Worm (Caenorhabditis elegans) whole organism, young adult: ENCODE measurements around the gene lact-1.
A peak's percentile ranks its signal among the peaks of the same experiment; 100 is the strongest.

Source experiments
- B0336.3 ChIP-seq: fragments of 200-800 bp; sonication (Bioruptor generic); IDR thresholded peaks from 2 replicates; pipeline ENCODE4 v1.3.6; 2022; ENCODE audit warnings: missing genetic modification characterization, missing compliant biosample characterization
- C06A6.2 ChIP-seq: fragments of 200-800 bp; sonication (Bioruptor generic); conservative IDR thresholded peaks from 2 replicates; pipeline ENCODE4 v1.3.6; 2022; ENCODE audit warnings: missing genetic modification characterization, missing compliant biosample characterization
- F39B2.1 ChIP-seq: fragments of 200-800 bp; sonication (Bioruptor generic); IDR thresholded peaks from 2 replicates; pipeline ENCODE4 v1.3.6; 2022; ENCODE audit warnings: missing genetic modification reagents, missing genetic modification characterization, missing compliant biosample characterization
- F57A8.1 ChIP-seq: fragments of 200-800 bp; sonication (Bioruptor generic); optimal IDR thresholded peaks from 2 replicates; lab custom pipeline; 2018; ENCODE audit warnings: mild to moderate bottlenecking, missing genetic modification characterization, moderate library complexity, missing compliant biosample characterization
- K11D2.4 ChIP-seq: fragments of 200-800 bp; sonication (Bioruptor generic); IDR thresholded peaks from 2 replicates; pipeline ENCODE4 v1.3.6; 2022; ENCODE audit warnings: missing genetic modification reagents, missing genetic modification characterization, missing compliant biosample characterization
- T07F8.4 ChIP-seq: sonication (generic microtip); optimal IDR thresholded peaks from 2 replicates; lab custom pipeline; 2016; ENCODE audit warnings: mild to moderate bottlenecking, missing genetic modification characterization, moderate library complexity, missing compliant biosample characterization
- Y53G8AR.9 ChIP-seq: fragments of 200-800 bp; sonication (Bioruptor generic); conservative IDR thresholded peaks from 2 replicates; pipeline ENCODE4 v1.3.6; 2022; ENCODE audit warnings: missing genetic modification reagents, missing genetic modification characterization, missing compliant biosample characterization
- Y56A3A.18 ChIP-seq: fragments of 200-800 bp; sonication (Bioruptor generic); IDR thresholded peaks from 2 replicates; pipeline ENCODE4 v1.3.6; 2022; ENCODE audit warnings: missing genetic modification reagents, missing genetic modification characterization, missing compliant biosample characterization
- Y79H2A.3 ChIP-seq: fragments of 200-800 bp; sonication (Bioruptor generic); conservative IDR thresholded peaks from 2 replicates; pipeline ENCODE4 v1.3.6; 2022; ENCODE audit warnings: missing genetic modification reagents, missing genetic modification characterization, missing compliant biosample characterization
- akir-1 ChIP-seq: fragments of 200-800 bp; sonication (Bioruptor generic); optimal IDR thresholded peaks from 2 replicates; lab custom pipeline; 2018; ENCODE audit warnings: mild to moderate bottlenecking, missing genetic modification characterization, moderate library complexity, missing compliant biosample characterization
- ama-1 ChIP-seq, 3 experiments: fragments of 150-350 bp in 1 of 3; sonication (generic microtip) in 2 of 3; optimal IDR thresholded peaks; 2 replicates each; lab custom pipeline; 2014 to 2018; ENCODE audit warnings: missing biosample characterization in 2 of 3, missing genetic modification characterization in 2 of 3, missing genetic modification reagents in 2 of 3
- aptf-2 ChIP-seq: fragments of 200-800 bp; sonication (Bioruptor generic); conservative IDR thresholded peaks from 2 replicates; pipeline ENCODE4 v1.3.6; 2022; ENCODE audit warnings: missing genetic modification reagents, missing genetic modification characterization, missing compliant biosample characterization
- aptf-3 ChIP-seq: fragments of 200-800 bp; sonication (Bioruptor generic); IDR thresholded peaks from 2 replicates; pipeline ENCODE4 v1.3.6; 2022; ENCODE audit warnings: missing genetic modification characterization, missing compliant biosample characterization
- atf-7 ChIP-seq: sonication (generic microtip); optimal IDR thresholded peaks from 2 replicates; lab custom pipeline; 2017; ENCODE audit warnings: mild to moderate bottlenecking, missing genetic modification characterization, missing compliant biosample characterization
- attf-5 ChIP-seq: fragments of 200-800 bp; sonication (Bioruptor generic); optimal IDR thresholded peaks from 2 replicates; lab custom pipeline; 2018; ENCODE audit warnings: mild to moderate bottlenecking, missing genetic modification characterization, missing compliant biosample characterization
- cebp-1 ChIP-seq, 2 experiments: fragments of 200-800 bp in 1 of 2; sonication (Bioruptor generic) in 1 of 2; sonication (generic microtip) in 1 of 2; IDR thresholded peaks in 1 of 2; optimal IDR thresholded peaks in 1 of 2; 2 replicates each; pipeline versions ENCODE4 v1.3.6 to Lab custom; 2017 to 2022; ENCODE audit warnings: missing compliant biosample characterization in 2 of 2, missing genetic modification characterization in 2 of 2, mild to moderate bottlenecking in 1 of 2, missing genetic modification reagents in 1 of 2, moderate library complexity in 1 of 2
- ceh-27 ChIP-seq: fragments of 200-800 bp; sonication (Bioruptor generic); optimal IDR thresholded peaks from 2 replicates; lab custom pipeline; 2018; ENCODE audit warnings: mild to moderate bottlenecking, missing genetic modification characterization, moderate library complexity, missing compliant biosample characterization
- ceh-40 ChIP-seq: fragments of 200-800 bp; sonication (Bioruptor generic); IDR thresholded peaks from 2 replicates; pipeline ENCODE4 v1.3.6; 2022; ENCODE audit warnings: missing genetic modification characterization, missing compliant biosample characterization
- ceh-58 ChIP-seq: fragments of 200-800 bp; sonication (Bioruptor generic); IDR thresholded peaks from 2 replicates; pipeline ENCODE4 v1.3.6; 2022; ENCODE audit warnings: missing genetic modification characterization, missing compliant biosample characterization
- chd-7 ChIP-seq: sonication (generic microtip); optimal IDR thresholded peaks from 2 replicates; lab custom pipeline; 2016; ENCODE audit warnings: mild to moderate bottlenecking, missing genetic modification characterization, moderate library complexity, missing compliant biosample characterization
- die-1 ChIP-seq: sonication (generic microtip); optimal IDR thresholded peaks from 2 replicates; lab custom pipeline; 2016; ENCODE audit warnings: missing genotype, mild to moderate bottlenecking, missing genetic modification characterization, missing compliant biosample characterization
- dox-1 ChIP-seq: fragments of 200-800 bp; sonication (Bioruptor generic); IDR thresholded peaks from 2 replicates; pipeline ENCODE4 v1.3.6; 2022; ENCODE audit warnings: missing genetic modification reagents, missing genetic modification characterization, missing compliant biosample characterization
- dpff-1 ChIP-seq: sonication (generic microtip); optimal IDR thresholded peaks from 2 replicates; lab custom pipeline; 2017; ENCODE audit warnings: mild to moderate bottlenecking, missing genetic modification characterization, missing compliant biosample characterization
- dpl-1 ChIP-seq: fragments of 150-350 bp; optimal IDR thresholded peaks from 2 replicates; lab custom pipeline; 2014; ENCODE audit warnings: missing biosample characterization, missing genetic modification reagents, missing genetic modification characterization
- egl-18 ChIP-seq: fragments of 200-800 bp; sonication (Bioruptor generic); IDR thresholded peaks from 2 replicates; pipeline ENCODE4 v1.3.6; 2022; ENCODE audit warnings: missing genetic modification reagents, missing genetic modification characterization, missing compliant biosample characterization
- egl-44 ChIP-seq: fragments of 200-800 bp; sonication (Bioruptor generic); IDR thresholded peaks from 2 replicates; pipeline ENCODE4 v1.3.6; 2022; ENCODE audit warnings: missing genetic modification reagents, missing genetic modification characterization, missing compliant biosample characterization
- ekl-4 ChIP-seq: fragments of 200-800 bp; sonication (Bioruptor generic); IDR thresholded peaks from 2 replicates; pipeline ENCODE4 v1.3.6; 2022; ENCODE audit warnings: missing genetic modification reagents, missing genetic modification characterization, missing compliant biosample characterization
- hsf-1 ChIP-seq: fragments of 200-800 bp; sonication (Bioruptor generic); IDR thresholded peaks from 2 replicates; pipeline ENCODE4 v1.3.6; 2022; ENCODE audit warnings: missing genetic modification reagents, missing genetic modification characterization, missing compliant biosample characterization
- lin-35 ChIP-seq, 3 experiments: fragments of 150-350 bp in 2 of 3; sonication (generic microtip) in 1 of 3; optimal IDR thresholded peaks; 2 replicates each; lab custom pipeline; 2014 to 2018; ENCODE audit warnings: missing biosample characterization in 3 of 3, missing genetic modification characterization in 3 of 3, missing genetic modification reagents in 3 of 3
- lin-54 ChIP-seq: fragments of 200-800 bp; sonication (Bioruptor generic); optimal IDR thresholded peaks from 2 replicates; lab custom pipeline; 2018; ENCODE audit warnings: mild to moderate bottlenecking, missing genetic modification characterization, missing compliant biosample characterization
- madf-10 ChIP-seq: sonication (generic microtip); optimal IDR thresholded peaks from 2 replicates; lab custom pipeline; 2016; ENCODE audit warnings: mild to moderate bottlenecking, missing genetic modification characterization, missing compliant biosample characterization
- madf-6 ChIP-seq: fragments of 200-800 bp; sonication (Bioruptor generic); IDR thresholded peaks from 2 replicates; pipeline ENCODE4 v1.3.6; 2022; ENCODE audit warnings: missing genetic modification reagents, missing genetic modification characterization, missing compliant biosample characterization
- madf-8 ChIP-seq: fragments of 200-800 bp; sonication (Bioruptor generic); conservative IDR thresholded peaks from 2 replicates; pipeline ENCODE4 v1.3.6; 2022; ENCODE audit warnings: missing genetic modification reagents, missing genetic modification characterization, missing compliant biosample characterization
- mes-4 ChIP-seq: sonication (generic microtip); optimal IDR thresholded peaks from 2 replicates; lab custom pipeline; 2016; ENCODE audit warnings: missing genotype, missing genetic modification characterization, missing compliant biosample characterization
- mxl-1 ChIP-seq: sonication (generic microtip); optimal IDR thresholded peaks from 2 replicates; lab custom pipeline; 2016; ENCODE audit warnings: missing genetic modification characterization, missing compliant biosample characterization
- nhr-179 ChIP-seq: sonication (generic microtip); optimal IDR thresholded peaks from 2 replicates; lab custom pipeline; 2016; ENCODE audit warnings: mild to moderate bottlenecking, missing genetic modification characterization, missing compliant biosample characterization
- nhr-80 ChIP-seq: sonication (generic microtip); optimal IDR thresholded peaks from 2 replicates; lab custom pipeline; 2016; ENCODE audit warnings: missing genetic modification characterization, missing compliant biosample characterization
- rcor-1 ChIP-seq: fragments of 200-800 bp; sonication (Bioruptor generic); IDR thresholded peaks from 2 replicates; pipeline ENCODE4 v1.3.6; 2022; ENCODE audit warnings: missing genetic modification reagents, missing genetic modification characterization, missing compliant biosample characterization
- repo-1 ChIP-seq: sonication (generic microtip); optimal IDR thresholded peaks from 2 replicates; lab custom pipeline; 2017; ENCODE audit warnings: mild to moderate bottlenecking, missing genetic modification characterization, missing compliant biosample characterization
- rpc-1 ChIP-seq, 2 experiments: fragments of 150-350 bp in 1 of 2; sonication (generic microtip) in 1 of 2; optimal IDR thresholded peaks; 2 replicates each; lab custom pipeline; 2014 to 2018; ENCODE audit warnings: missing biosample characterization in 1 of 2, missing genetic modification characterization in 1 of 2, missing genetic modification reagents in 1 of 2, missing genotype in 1 of 2
- snpc-4 ChIP-seq, 5 experiments: fragments of 150-350 bp in 1 of 5; sonication (generic microtip) in 4 of 5; optimal IDR thresholded peaks; 2 replicates each; lab custom pipeline; 2014 to 2018; ENCODE audit warnings: missing genetic modification characterization in 5 of 5, missing biosample characterization in 3 of 5, antibody characterized with exemption in 2 of 5, mild to moderate bottlenecking in 2 of 5, missing compliant biosample characterization in 2 of 5, missing genotype in 2 of 5, moderate library complexity in 2 of 5, missing genetic modification reagents in 1 of 5
- xnd-1 ChIP-seq: sonication (generic microtip); optimal IDR thresholded peaks from 2 replicates; lab custom pipeline; 2016; ENCODE audit warnings: missing genotype, missing genetic modification reagents, missing genetic modification characterization, missing compliant biosample characterization
- ztf-22 ChIP-seq: fragments of 200-800 bp; sonication (Bioruptor generic); optimal IDR thresholded peaks from 2 replicates; lab custom pipeline; 2018; ENCODE audit warnings: mild to moderate bottlenecking, missing genetic modification characterization, moderate library complexity, missing compliant biosample characterization
- ztf-26 ChIP-seq: sonication (generic microtip); optimal IDR thresholded peaks from 2 replicates; lab custom pipeline; 2017; ENCODE audit warnings: missing genetic modification characterization, missing compliant biosample characterization
- ztf-3 ChIP-seq: fragments of 200-800 bp; sonication (Bioruptor generic); optimal IDR thresholded peaks from 2 replicates; lab custom pipeline; 2018; ENCODE audit warnings: mild to moderate bottlenecking, missing genetic modification characterization, missing compliant biosample characterization

lact-1 gene

ce11 chrX:7303115-7303514, 42.9 kb upstream of the lact-1 start:
- TF ChIP-seq ama-1 (optimal IDR thresholded peaks at IDR 0.05; lab: Kevin White, UChicago) (no peak), ama-1 (GFP tag; optimal IDR thresholded peaks at IDR 0.05; lab: Kevin White, UChicago) (no peak), Y53G8AR.9 (GFP tag; lab: Robert Waterston, UW) (no peak), snpc-4 (GFP tag; optimal IDR thresholded peaks at IDR 0.05; lab: Kevin White, UChicago) (no peak), snpc-4 (tag; optimal IDR thresholded peaks at IDR 0.05; lab: Kevin White, UChicago) (no peak), nhr-80 (tag; lab: Kevin White, UChicago) (peak; percentile 59), chd-7 (tag; lab: Kevin White, UChicago) (no peak), cebp-1 (GFP tag; IDR thresholded peaks at IDR 0.05; lab: Robert Waterston, UW) (no peak), cebp-1 (tag; optimal IDR thresholded peaks at IDR 0.05; lab: Kevin White, UChicago) (no peak), K11D2.4 (GFP tag; lab: Robert Waterston, UW) (no peak), repo-1 (tag; lab: Kevin White, UChicago) (no peak)
- TF ChIP-seq, all 124 proteins: peak for 1

- TF ChIP-seq akir-1 (GFP tag; lab: Kevin White, UChicago) (no peak), lin-35 (GFP tag; optimal IDR thresholded peaks at IDR 0.05; lab: Kevin White, UChicago) (no peak), dox-1 (GFP tag; lab: Robert Waterston, UW) (no peak), xnd-1 (tag; lab: Kevin White, UChicago) (no peak), Y79H2A.3 (no peak), die-1 (no peak), ztf-22 (GFP tag; lab: Kevin White, UChicago) (no peak), B0336.3 (GFP tag; lab: Robert Waterston, UW) (no peak), nhr-179 (tag; lab: Kevin White, UChicago) (no peak), aptf-2 (no peak), C06A6.2 (GFP tag; lab: Robert Waterston, UW) (no peak), attf-5 (no peak), cebp-1 (GFP tag; IDR thresholded peaks at IDR 0.05; lab: Robert Waterston, UW) (no peak), cebp-1 (tag; optimal IDR thresholded peaks at IDR 0.05; lab: Kevin White, UChicago) (no peak), atf-7 (tag; lab: Kevin White, UChicago) (no peak), madf-6 (GFP tag; lab: Robert Waterston, UW) (no peak), egl-44 (GFP tag; lab: Robert Waterston, UW) (no peak)
Observed at ce11 chrX:7298652-7299051, 38.5 kb upstream of the lact-1 start, which contains the start of gene K03A1.4. TSS of gene K03A1.4 (minus strand) at chrX:7298752.

ce11 chrX:7296310-7296709, 36.1 kb upstream of the lact-1 start:
- TF ChIP-seq lin-54 (no peak), Y56A3A.18 (no peak), T07F8.4 (tag; lab: Kevin White, UChicago) (no peak), aptf-3 (no peak), egl-18 (GFP tag; lab: Robert Waterston, UW) (no peak), B0336.3 (GFP tag; lab: Robert Waterston, UW) (peak; percentile 53; the same call in 1 of the 2 replicates), dpl-1 (GFP tag; lab: Kevin White, UChicago) (no peak), rcor-1 (no peak), ztf-26 (tag; lab: Kevin White, UChicago) (no peak), dpff-1 (tag; lab: Kevin White, UChicago) (no peak), rpc-1 (optimal IDR thresholded peaks at IDR 0.05; lab: Kevin White, UChicago) (no peak), rpc-1 (tag; optimal IDR thresholded peaks at IDR 0.05; lab: Kevin White, UChicago) (no peak), F57A8.1 (GFP tag; lab: Kevin White, UChicago) (no peak), F39B2.1 (GFP tag; lab: Robert Waterston, UW) (no peak), egl-44 (GFP tag; lab: Robert Waterston, UW) (no peak), mes-4 (tag; lab: Kevin White, UChicago) (no peak), mxl-1 (tag; lab: Kevin White, UChicago) (no peak), hsf-1 (GFP tag; lab: Robert Waterston, UW) (no peak), ceh-27 (GFP tag; lab: Kevin White, UChicago) (no peak), atf-7 (tag; lab: Kevin White, UChicago) (peak; percentile 44), ekl-4 (GFP tag; lab: Robert Waterston, UW) (no peak), ceh-40 (GFP tag; lab: Robert Waterston, UW) (no peak), ceh-58 (GFP tag; lab: Robert Waterston, UW) (no peak), cebp-1 (GFP tag; IDR thresholded peaks at IDR 0.05; lab: Robert Waterston, UW) (no peak), cebp-1 (tag; optimal IDR thresholded peaks at IDR 0.05; lab: Kevin White, UChicago) (peak; percentile 39), ztf-3 (no peak), madf-10 (tag; lab: Kevin White, UChicago) (no peak), madf-8 (GFP tag; lab: Robert Waterston, UW) (no peak)
